Worm (Caenorhabditis elegans) whole organism, early embryonic: ENCODE measurements around the gene srw-40.

Experiments
- B0310.2 ChIP-seq: sonication (generic microtip); optimal IDR thresholded peaks from 2 replicates; lab custom pipeline; 2016; ENCODE audit warnings: mild to moderate bottlenecking, missing genetic modification characterization, missing compliant biosample characterization
- aly-1 ChIP-seq: sonication (generic microtip); optimal IDR thresholded peaks from 2 replicates; lab custom pipeline; 2016; ENCODE audit warnings: missing genetic modification characterization, missing compliant biosample characterization
- ama-1 ChIP-seq: fragments of 150-350 bp; optimal IDR thresholded peaks from 2 replicates; lab custom pipeline; 2014
- ceh-13 ChIP-seq: fragments of 200-800 bp; sonication (Bioruptor generic); optimal IDR thresholded peaks from 2 replicates; lab custom pipeline; 2018; ENCODE audit warnings: mild to moderate bottlenecking, missing genetic modification characterization, missing compliant biosample characterization
- flt-1 ChIP-seq: fragments of 200-800 bp; sonication (Bioruptor generic); IDR thresholded peaks from 2 replicates; pipeline ENCODE4 v1.3.6; 2022; ENCODE audit warnings: missing genetic modification characterization, missing compliant biosample characterization
- pes-1 ChIP-seq: fragments of 200-800 bp; sonication (Bioruptor generic); IDR thresholded peaks from 2 replicates; pipeline ENCODE4 v1.3.6; 2022; ENCODE audit warnings: missing genetic modification reagents, missing genetic modification characterization, missing compliant biosample characterization
- sea-1 ChIP-seq: fragments of 200-800 bp; sonication (Bioruptor generic); conservative IDR thresholded peaks from 2 replicates; pipeline ENCODE4 v1.3.6; 2022; ENCODE audit warnings: missing genetic modification characterization, missing compliant biosample characterization
- tbx-11 ChIP-seq: fragments of 200-800 bp; sonication (Bioruptor generic); IDR thresholded peaks from 2 replicates; pipeline ENCODE4 v1.3.6; 2022; ENCODE audit warnings: missing genetic modification characterization, missing compliant biosample characterization
- tra-4 ChIP-seq: sonication (generic microtip); optimal IDR thresholded peaks from 2 replicates; lab custom pipeline; 2017; ENCODE audit warnings: missing genetic modification characterization, missing compliant biosample characterization

- no peak for TF ChIP-seq ama-1 (lab: Kevin White, UChicago)
- no peak for TF ChIP-seq pes-1
- TF ChIP-seq flt-1 = no peak
- no peak for TF ChIP-seq aly-1 (tag; lab: Kevin White, UChicago)
- no peak for TF ChIP-seq sea-1 (GFP tag; lab: Robert Waterston, UW)
- TF ChIP-seq tbx-11 (GFP tag; lab: Robert Waterston, UW) = no peak
- TF ChIP-seq tra-4 (tag; lab: Kevin White, UChicago) = no peak
- TF ChIP-seq B0310.2 = no peak
- TF ChIP-seq ceh-13 (GFP tag; lab: Kevin White, UChicago) = no peak
These were observed 31.4 kb downstream of the srw-40 start for ce11 chrII:4284305-4285193.
